Worm (Caenorhabditis elegans): ENCODE measurements around the gene ebp-2.

ebp-2 gene

DNA sequence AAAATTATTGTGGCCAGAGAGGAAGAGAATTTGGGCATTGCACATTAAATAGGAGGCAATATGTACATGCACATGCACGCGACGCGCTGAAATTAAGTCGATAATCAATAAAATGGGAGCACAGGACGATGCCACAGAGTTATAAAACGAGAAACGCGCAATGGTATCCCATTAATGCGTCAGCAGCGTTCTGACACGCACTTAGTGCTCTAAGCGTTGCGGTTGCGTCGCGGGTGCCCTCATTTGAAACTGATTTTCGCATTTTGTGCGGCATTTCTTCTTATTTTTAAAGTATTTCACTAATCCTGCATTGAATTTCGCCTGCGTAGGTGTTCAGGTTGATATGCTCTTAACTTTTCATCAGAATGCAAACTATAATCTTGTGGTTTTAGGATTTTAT, 10.5 kb downstream of the ebp-2 start, which contains the start of gene rsp-1:
TSS of gene rsp-1 (plus strand) at position 338 of the 400 bp plus-strand sequence.
- TF ChIP-seq flt-1 (GFP tag; IDR thresholded peaks at IDR 0.05) (no peak), hmg-4 (GFP tag; optimal IDR thresholded peaks at IDR 0.05) (peak; percentile 55), tra-4 (tag; optimal IDR thresholded peaks at IDR 0.05) (peak; percentile 30), B0310.2 (tag; optimal IDR thresholded peaks at IDR 0.05) (no peak), scrt-1 (GFP tag; IDR thresholded peaks at IDR 0.05) (peak; percentile 48; the same call in 1 of the 2 replicates), tbx-11 (GFP tag; IDR thresholded peaks at IDR 0.05) (no peak), ceh-36 (tag; optimal IDR thresholded peaks at IDR 0.05) (peak; percentile 62), F13C5.2 (tag; optimal IDR thresholded peaks at IDR 0.05) (peak; percentile 4), pes-1 (GFP tag; IDR thresholded peaks at IDR 0.05) (peak; percentile 54; the same call in 1 of the 2 replicates), ets-7 (tag; optimal IDR thresholded peaks at IDR 0.05) (no peak), aly-1 (tag; optimal IDR thresholded peaks at IDR 0.05) (peak; percentile 73), tbx-37 (GFP tag; conservative IDR thresholded peaks at IDR 0.05) (0 out of 2 replicates have a peak, but pooled peaks have one; percentile 8), sea-1 (GFP tag; conservative IDR thresholded peaks at IDR 0.05) (no peak), ceh-13 (GFP tag; optimal IDR thresholded peaks at IDR 0.05) (no peak)

DNA sequence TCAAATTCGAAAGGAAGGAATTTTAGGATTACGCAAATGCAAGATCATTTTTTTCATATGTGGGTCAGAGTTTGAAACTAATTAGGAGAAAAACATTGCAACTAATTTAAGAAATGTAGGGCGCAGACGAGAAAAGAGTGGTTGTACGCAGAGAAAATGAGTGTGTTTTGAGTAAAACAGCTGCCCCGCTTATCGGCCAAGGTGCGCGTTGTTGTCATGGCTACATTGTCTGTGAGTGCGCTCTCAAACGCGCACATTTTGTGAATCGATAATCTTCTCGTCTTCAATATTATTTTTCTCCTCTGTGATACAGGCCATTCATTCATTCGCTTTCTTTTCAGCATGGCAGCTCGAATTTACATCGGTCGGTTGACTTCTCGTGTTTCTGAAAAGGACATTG, 11.1 kb downstream of the ebp-2 start:
- TF ChIP-seq ets-7 (tag; optimal IDR thresholded peaks at IDR 0.05) = no peak
- TF ChIP-seq tbx-37 (GFP tag; conservative IDR thresholded peaks at IDR 0.05) = no peak
- TF ChIP-seq flt-1 (GFP tag; IDR thresholded peaks at IDR 0.05) = no peak
- no peak for TF ChIP-seq B0310.2 (tag; optimal IDR thresholded peaks at IDR 0.05)
- TF ChIP-seq ceh-13 (GFP tag; optimal IDR thresholded peaks at IDR 0.05) = no peak
- TF ChIP-seq tra-4 (tag; optimal IDR thresholded peaks at IDR 0.05) = no peak
- no peak for TF ChIP-seq sea-1 (GFP tag; conservative IDR thresholded peaks at IDR 0.05)
- no peak for TF ChIP-seq ceh-36 (tag; optimal IDR thresholded peaks at IDR 0.05)
- TF ChIP-seq tbx-11 (GFP tag; IDR thresholded peaks at IDR 0.05) = no peak
- TF ChIP-seq ama-1 (optimal IDR thresholded peaks at IDR 0.05) = no peak
- no peak for TF ChIP-seq hnd-1 (tag; optimal IDR thresholded peaks at IDR 0.05)
- TF ChIP-seq aly-1 (tag; optimal IDR thresholded peaks at IDR 0.05) = no peak
- no peak for TF ChIP-seq scrt-1 (GFP tag; IDR thresholded peaks at IDR 0.05)
- no peak for TF ChIP-seq pes-1 (GFP tag; IDR thresholded peaks at IDR 0.05)
- no peak for TF ChIP-seq hmbx-1 (tag; optimal IDR thresholded peaks at IDR 0.05)
- no peak for TF ChIP-seq hmg-4 (GFP tag; optimal IDR thresholded peaks at IDR 0.05)
- TF ChIP-seq F13C5.2 (tag; optimal IDR thresholded peaks at IDR 0.05) = no peak

DNA sequence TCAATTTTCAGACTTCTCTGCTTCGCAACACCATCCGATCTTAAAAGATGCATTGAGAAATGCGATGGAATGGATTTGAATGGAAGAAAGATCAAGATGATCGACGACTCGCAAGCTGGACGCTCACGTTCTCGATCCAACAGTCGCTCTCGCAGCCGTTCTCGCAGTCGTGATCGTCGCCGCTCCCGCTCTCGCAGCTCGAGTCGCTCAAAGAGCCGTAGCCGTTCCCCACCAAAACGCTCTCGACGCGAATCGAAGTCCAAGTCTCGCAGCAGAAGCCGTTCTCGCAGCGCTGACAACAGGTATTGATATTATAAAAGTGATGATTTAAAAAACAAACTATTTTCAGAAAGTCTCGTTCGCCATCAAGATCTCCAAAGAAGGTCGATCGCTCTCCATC, 12.6 kb downstream of the ebp-2 start:
- TF ChIP-seq aly-1 (tag; optimal IDR thresholded peaks at IDR 0.05) = no peak
- TF ChIP-seq scrt-1 (GFP tag; IDR thresholded peaks at IDR 0.05) = no peak
- no peak for TF ChIP-seq tbx-37 (GFP tag; conservative IDR thresholded peaks at IDR 0.05)
- TF ChIP-seq tra-4 (tag; optimal IDR thresholded peaks at IDR 0.05) = no peak
- TF ChIP-seq flt-1 (GFP tag; IDR thresholded peaks at IDR 0.05) = no peak
- no peak for TF ChIP-seq B0310.2 (tag; optimal IDR thresholded peaks at IDR 0.05)
- no peak for TF ChIP-seq ceh-13 (GFP tag; optimal IDR thresholded peaks at IDR 0.05)
- TF ChIP-seq F13C5.2 (tag; optimal IDR thresholded peaks at IDR 0.05) = no peak
- TF ChIP-seq tbx-11 (GFP tag; IDR thresholded peaks at IDR 0.05) = no peak
- no peak for TF ChIP-seq ceh-36 (tag; optimal IDR thresholded peaks at IDR 0.05)

DNA sequence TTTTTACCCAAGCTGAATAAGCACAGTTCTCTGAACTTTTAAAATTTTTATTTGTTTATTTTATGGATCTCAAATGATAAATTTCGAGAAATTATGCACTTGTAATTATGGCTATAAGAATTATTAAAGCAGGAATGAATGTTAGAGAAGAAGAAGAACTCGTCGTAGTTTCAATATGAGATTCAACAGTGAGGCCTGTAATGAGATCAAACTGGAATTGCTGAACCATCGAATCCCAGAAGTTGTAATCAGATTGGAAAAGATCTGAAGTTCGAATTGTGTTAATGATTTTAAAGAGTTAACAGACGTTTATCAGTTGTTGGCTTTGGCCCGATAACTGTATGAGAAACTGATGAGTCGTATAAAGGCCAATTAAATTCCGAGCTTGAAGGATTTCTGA, 13.2 kb downstream of the ebp-2 start:
- TF ChIP-seq hmbx-1 (tag; optimal IDR thresholded peaks at IDR 0.05) (no peak), ama-1 (optimal IDR thresholded peaks at IDR 0.05) (no peak), F13C5.2 (tag; optimal IDR thresholded peaks at IDR 0.05) (no peak), hmg-4 (GFP tag; optimal IDR thresholded peaks at IDR 0.05) (no peak), tbx-37 (GFP tag; conservative IDR thresholded peaks at IDR 0.05) (no peak), scrt-1 (GFP tag; IDR thresholded peaks at IDR 0.05) (no peak)

DNA sequence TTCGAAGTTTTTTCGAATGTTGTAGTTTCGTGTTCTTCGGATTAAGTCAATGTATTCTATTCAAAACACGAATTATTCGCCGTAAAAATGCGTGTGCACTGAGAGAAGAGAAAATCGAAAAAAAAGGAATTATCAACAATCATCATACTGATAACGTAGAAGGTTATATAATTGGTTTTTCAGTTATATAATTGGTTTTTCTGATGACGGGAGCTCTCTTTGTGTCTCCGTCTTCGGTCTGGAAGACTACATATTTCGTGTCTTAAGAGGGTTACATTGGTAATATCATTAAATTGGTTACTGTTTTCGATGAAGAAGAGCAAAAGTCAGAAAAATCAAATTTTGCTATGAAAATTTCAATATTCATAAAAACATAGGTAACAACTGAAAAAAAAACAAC, 17.4 kb downstream of the ebp-2 start:
- TF ChIP-seq tbx-37 (GFP tag; conservative IDR thresholded peaks at IDR 0.05) = no peak
- TF ChIP-seq aly-1 (tag; optimal IDR thresholded peaks at IDR 0.05) = no peak
- no peak for TF ChIP-seq F13C5.2 (tag; optimal IDR thresholded peaks at IDR 0.05)
- TF ChIP-seq ets-7 (tag; optimal IDR thresholded peaks at IDR 0.05) = no peak
- TF ChIP-seq ceh-13 (GFP tag; optimal IDR thresholded peaks at IDR 0.05) = no peak
- no peak for TF ChIP-seq B0310.2 (tag; optimal IDR thresholded peaks at IDR 0.05)
- TF ChIP-seq hmbx-1 (tag; optimal IDR thresholded peaks at IDR 0.05) = no peak
- no peak for TF ChIP-seq hnd-1 (tag; optimal IDR thresholded peaks at IDR 0.05)
- no peak for TF ChIP-seq flt-1 (GFP tag; IDR thresholded peaks at IDR 0.05)
- TF ChIP-seq sea-1 (GFP tag; conservative IDR thresholded peaks at IDR 0.05) = no peak
- no peak for TF ChIP-seq tbx-11 (GFP tag; IDR thresholded peaks at IDR 0.05)
- no peak for TF ChIP-seq ceh-36 (tag; optimal IDR thresholded peaks at IDR 0.05)
- TF ChIP-seq ama-1 (optimal IDR thresholded peaks at IDR 0.05) = no peak
- no peak for TF ChIP-seq scrt-1 (GFP tag; IDR thresholded peaks at IDR 0.05)
- no peak for TF ChIP-seq tra-4 (tag; optimal IDR thresholded peaks at IDR 0.05)
- no peak for TF ChIP-seq hmg-4 (GFP tag; optimal IDR thresholded peaks at IDR 0.05)

DNA sequence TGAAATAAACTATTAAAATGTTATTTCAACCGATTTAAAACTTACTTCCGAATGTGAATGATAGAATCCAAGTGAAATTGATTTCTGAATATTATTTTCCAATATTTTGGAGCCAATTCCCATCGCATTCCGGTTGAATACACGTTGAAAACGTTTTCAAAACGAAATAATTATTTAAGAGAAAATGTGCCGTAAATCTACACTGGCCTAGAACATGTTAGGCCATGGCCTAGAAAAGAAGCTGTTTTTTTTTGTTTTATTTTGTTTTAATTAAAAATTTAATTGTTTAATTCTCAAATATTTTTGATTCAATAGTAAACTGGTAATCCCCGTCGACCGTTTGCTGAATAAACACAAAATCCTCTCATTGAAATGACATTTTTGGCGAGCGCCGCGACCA, 21.4 kb downstream of the ebp-2 start:
- no peak for TF ChIP-seq hmg-4 (GFP tag; optimal IDR thresholded peaks at IDR 0.05)
- no peak for TF ChIP-seq ama-1 (optimal IDR thresholded peaks at IDR 0.05)
- TF ChIP-seq ets-7 (tag; optimal IDR thresholded peaks at IDR 0.05) = no peak
- TF ChIP-seq aly-1 (tag; optimal IDR thresholded peaks at IDR 0.05) = no peak
- TF ChIP-seq sea-1 (GFP tag; conservative IDR thresholded peaks at IDR 0.05) = no peak
- TF ChIP-seq scrt-1 (GFP tag; IDR thresholded peaks at IDR 0.05) = no peak
- no peak for TF ChIP-seq hmbx-1 (tag; optimal IDR thresholded peaks at IDR 0.05)
- TF ChIP-seq B0310.2 (tag; optimal IDR thresholded peaks at IDR 0.05) = no peak
- TF ChIP-seq F13C5.2 (tag; optimal IDR thresholded peaks at IDR 0.05) = no peak
- TF ChIP-seq flt-1 (GFP tag; IDR thresholded peaks at IDR 0.05) = no peak
- TF ChIP-seq tbx-11 (GFP tag; IDR thresholded peaks at IDR 0.05) = no peak
- no peak for TF ChIP-seq ceh-36 (tag; optimal IDR thresholded peaks at IDR 0.05)
- TF ChIP-seq tbx-37 (GFP tag; conservative IDR thresholded peaks at IDR 0.05) = no peak
- no peak for TF ChIP-seq pes-1 (GFP tag; IDR thresholded peaks at IDR 0.05)
- TF ChIP-seq hnd-1 (tag; optimal IDR thresholded peaks at IDR 0.05) = no peak

DNA sequence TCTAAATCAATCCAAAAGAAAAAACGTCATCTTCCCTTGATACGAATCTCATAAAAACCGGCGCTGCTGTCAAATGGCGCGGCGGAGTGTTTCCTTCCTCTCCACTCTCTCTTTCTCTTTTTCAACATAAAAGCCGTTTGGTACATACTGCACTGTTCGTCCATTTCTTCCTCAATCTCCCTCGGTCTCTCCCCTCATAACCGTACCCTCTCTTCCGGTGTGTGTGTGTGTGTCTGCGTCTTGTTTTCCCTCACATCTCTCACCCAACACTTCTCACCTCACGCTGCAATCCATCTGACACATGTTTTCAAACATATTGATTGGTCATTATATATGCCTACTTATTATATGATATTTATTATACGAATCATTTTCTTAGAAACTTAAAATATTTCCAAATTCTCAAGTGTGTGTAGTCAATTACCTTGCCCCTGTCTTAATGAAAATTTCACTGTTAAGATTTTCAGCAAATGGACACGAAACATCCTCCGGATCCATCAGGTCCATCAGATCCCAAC, 22.0 kb downstream of the ebp-2 start, which contains the start of the genes aars-1 and rga-1:
TSS of gene aars-1 (minus strand) at position 71 of the 518 bp plus-strand sequence.
TSS of gene rga-1 (plus strand) at position 468 of the 518 bp plus-strand sequence.
- TF ChIP-seq ceh-36 (tag; optimal IDR thresholded peaks at IDR 0.05) = no peak
- TF ChIP-seq hnd-1 (tag; optimal IDR thresholded peaks at IDR 0.05) = no peak
- no peak for TF ChIP-seq ceh-13 (GFP tag; optimal IDR thresholded peaks at IDR 0.05)
- TF ChIP-seq sea-1 (GFP tag; conservative IDR thresholded peaks at IDR 0.05) = no peak
- TF ChIP-seq F13C5.2 (tag; optimal IDR thresholded peaks at IDR 0.05) = peak; percentile 27
- no peak for TF ChIP-seq aly-1 (tag; optimal IDR thresholded peaks at IDR 0.05)
- TF ChIP-seq pes-1 (GFP tag; IDR thresholded peaks at IDR 0.05) = no peak
- TF ChIP-seq B0310.2 (tag; optimal IDR thresholded peaks at IDR 0.05) = no peak
- TF ChIP-seq tra-4 (tag; optimal IDR thresholded peaks at IDR 0.05) = no peak
- no peak for TF ChIP-seq hmbx-1 (tag; optimal IDR thresholded peaks at IDR 0.05)
- TF ChIP-seq ets-7 (tag; optimal IDR thresholded peaks at IDR 0.05) = peak; percentile 61

Data from whole organism, early embryonic.